Worm (Caenorhabditis elegans): Measurements from ENCODE around the gene dmsr-9.

ce11 chrV:6823432-6823831 lies 24.0 kb upstream of the dmsr-9 start:
- TF ChIP-seq unc-55 (GFP tag; optimal IDR thresholded peaks at IDR 0.05) (no peak), ceh-82 (tag; optimal IDR thresholded peaks at IDR 0.05) (no peak), snpc-4 (tag; optimal IDR thresholded peaks at IDR 0.05) (no peak), ama-1 (optimal IDR thresholded peaks at IDR 0.05) (no peak), blmp-1 (tag; optimal IDR thresholded peaks at IDR 0.05; ENCODE audit: insufficient read depth) (no peak), nhr-11 (tag; optimal IDR thresholded peaks at IDR 0.05) (no peak), lsy-2 (tag; optimal IDR thresholded peaks at IDR 0.05) (no peak), nhr-129 (tag; optimal IDR thresholded peaks at IDR 0.05) (no peak), zag-1 (tag; optimal IDR thresholded peaks at IDR 0.05) (no peak), nhr-237 (tag; optimal IDR thresholded peaks at IDR 0.05) (no peak)
